Worm (Caenorhabditis elegans) whole organism, L2 larva: Measurements from ENCODE around the gene C36E8.4.

Experiments used
- blmp-1 ChIP-seq: sonication (generic microtip); optimal IDR thresholded peaks from 2 replicates; lab custom pipeline; 2017; ENCODE audit warnings: missing genetic modification characterization, mild to moderate bottlenecking, missing compliant biosample characterization, antibody characterized with exemption, moderate library complexity; ENCODE audit not compliant: insufficient read depth
- nhr-237 ChIP-seq: fragments of 150-350 bp; optimal IDR thresholded peaks from 2 replicates; lab custom pipeline; 2014; ENCODE audit warnings: missing biosample characterization, missing genetic modification characterization

ce11 chrIII:4021866-4022265, 9.7 kb downstream of the C36E8.4 start, which contains the start of gene tftc-5:
- TF ChIP-seq nhr-237 (tag; lab: Kevin White, UChicago) (no peak), blmp-1 (tag; lab: Kevin White, UChicago) (no peak)
